Fruit fly (Drosophila melanogaster): ENCODE data around the gene cact.

The cact gene

DNA sequence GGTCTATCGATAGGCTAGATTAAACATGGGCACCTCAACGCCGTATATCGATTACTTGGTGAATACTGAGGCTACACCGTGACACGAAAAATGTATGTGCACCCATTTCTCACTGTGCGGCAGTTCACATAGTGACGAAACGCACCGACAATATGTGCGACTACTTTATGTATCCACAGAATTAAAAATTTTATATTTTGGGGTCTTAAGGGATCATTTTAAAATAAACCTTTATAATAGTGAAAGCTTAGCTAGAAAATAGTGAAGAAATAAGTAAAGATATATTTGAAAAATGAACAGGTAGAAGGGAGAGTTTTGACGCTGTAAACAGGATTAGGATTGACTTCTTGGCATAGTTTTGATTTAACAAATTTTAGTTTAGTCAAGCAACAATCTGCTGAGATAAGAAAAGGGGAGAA lies 3.1 kb upstream of the cact start, which contains the start of gene mRpL4 (continued):
- peak; percentile 50 for TF ChIP-seq CG10979 (tag; optimal IDR thresholded peaks at IDR 0.05)
- peak; percentile 27 for TF ChIP-seq fd96Cb (tag; optimal IDR thresholded peaks at IDR 0.05)
- peak; percentile 57 for TF ChIP-seq CG16863 (GFP tag; optimal IDR thresholded peaks at IDR 0.05)
- TF ChIP-seq unc-4 (GFP tag; IDR thresholded peaks at IDR 0.05; ENCODE audit: partially characterized antibody), result peak; percentile 98
- no peak for TF ChIP-seq Stat92E (GFP tag; optimal IDR thresholded peaks at IDR 0.05)
- peak; percentile 31; the same call in 1 of the 2 replicates for TF ChIP-seq CG17612 (GFP tag; IDR thresholded peaks at IDR 0.05)
- TF ChIP-seq CG1529 (GFP tag; optimal IDR thresholded peaks at IDR 0.05), result no peak
- TF ChIP-seq CG30020 (tag; optimal IDR thresholded peaks at IDR 0.05), result peak; percentile 74
- TF ChIP-seq CG12391 (tag; optimal IDR thresholded peaks at IDR 0.05), result peak; percentile 72
- peak; percentile 48 for TF ChIP-seq CG13424 (tag; optimal IDR thresholded peaks at IDR 0.05)
- peak; percentile 28 for TF ChIP-seq YL-1 (GFP tag; optimal IDR thresholded peaks at IDR 0.05)
- TF ChIP-seq CG15479 (GFP tag; optimal IDR thresholded peaks at IDR 0.05), result no peak
- no peak; the same call in 1 of the 2 replicates for TF ChIP-seq CG4360 (GFP tag; IDR thresholded peaks at IDR 0.05)
- TF ChIP-seq cwo (GFP tag; optimal IDR thresholded peaks at IDR 0.05), result no peak
- TF ChIP-seq row (GFP tag; IDR thresholded peaks at IDR 0.05), result peak; percentile 93
- TF ChIP-seq CG9932 (GFP tag; IDR thresholded peaks at IDR 0.05), result peak; percentile 87
- peak; percentile 14 for TF ChIP-seq CTCF (GFP tag; optimal IDR thresholded peaks at IDR 0.05)
- TF ChIP-seq Mrtf (GFP tag; IDR thresholded peaks at IDR 0.05), result no peak; the same call in 2 of the 3 replicates
- no peak for TF ChIP-seq ftz-f1 (GFP tag; optimal IDR thresholded peaks at IDR 0.05)
- peak; percentile 75 for TF ChIP-seq pnt (GFP tag; optimal IDR thresholded peaks at IDR 0.05)
- peak; percentile 68 for TF ChIP-seq gro (GFP tag; optimal IDR thresholded peaks at IDR 0.05)
- peak; percentile 99 for TF ChIP-seq amos (GFP tag; IDR thresholded peaks at IDR 0.05; ENCODE audit: partially characterized antibody)
- TF ChIP-seq CG9727 (GFP tag; optimal IDR thresholded peaks at IDR 0.05), result peak; percentile 51
- peak; percentile 81 for TF ChIP-seq CG14710 (tag; optimal IDR thresholded peaks at IDR 0.05)
- TF ChIP-seq ranshi (GFP tag; IDR thresholded peaks at IDR 0.05), result peak; percentile 74; the same call in 1 of the 2 replicates
- no peak for TF ChIP-seq Fer1 (GFP tag; optimal IDR thresholded peaks at IDR 0.05)
- TF ChIP-seq wek (GFP tag; optimal IDR thresholded peaks at IDR 0.05), result peak; percentile 31
- no peak for TF ChIP-seq bowl (GFP tag; IDR thresholded peaks at IDR 0.05)
- peak; percentile 41; the same call in 1 of the 2 replicates for TF ChIP-seq Ada2b (GFP tag; IDR thresholded peaks at IDR 0.05)
- TF ChIP-seq Dbx (GFP tag; IDR thresholded peaks at IDR 0.05), result peak; percentile 66; the same call in 1 of the 3 replicates
- TF ChIP-seq Hey (tag; optimal IDR thresholded peaks at IDR 0.05), result no peak
- TF ChIP-seq Dek (tag; optimal IDR thresholded peaks at IDR 0.05), result peak; percentile 62
- TF ChIP-seq insv (GFP tag; optimal IDR thresholded peaks at IDR 0.05), result no peak
- TF ChIP-seq CG34422 (GFP tag; IDR thresholded peaks at IDR 0.05), result no peak; the same call in none of the 3 replicates
- TF ChIP-seq Gug (GFP tag; IDR thresholded peaks at IDR 0.05), result peak; percentile 84
- peak; percentile 70 for TF ChIP-seq Ets97D (GFP tag; optimal IDR thresholded peaks at IDR 0.05)
- TF ChIP-seq NC2α (GFP tag; optimal IDR thresholded peaks at IDR 0.05), result peak; percentile 13
- no peak for TF ChIP-seq Tbp (GFP tag; optimal IDR thresholded peaks at IDR 0.05)
- peak; percentile 52 for TF ChIP-seq pb (GFP tag; optimal IDR thresholded peaks at IDR 0.05)
- no peak for TF ChIP-seq lbe (GFP tag; optimal IDR thresholded peaks at IDR 0.05)
- TF ChIP-seq CG30403 (GFP tag; optimal IDR thresholded peaks at IDR 0.05), result peak; percentile 83
- peak; percentile 39; the same call in 2 of the 3 replicates for TF ChIP-seq Optix (GFP tag; IDR thresholded peaks at IDR 0.05)
- TF ChIP-seq CG10366 (GFP tag; IDR thresholded peaks at IDR 0.05), result 0 out of 2 replicates have a peak, but pooled peaks have one; percentile 50
- TF ChIP-seq Usf (GFP tag; optimal IDR thresholded peaks at IDR 0.05), result no peak
- TF ChIP-seq CG10147 (GFP tag; optimal IDR thresholded peaks at IDR 0.05), result no peak
- TF ChIP-seq bbx (GFP tag; IDR thresholded peaks at IDR 0.05; ENCODE audit: partially characterized antibody), result peak; percentile 99
- TF ChIP-seq dati (GFP tag; IDR thresholded peaks at IDR 0.05), result no peak
- peak; percentile 32 for TF ChIP-seq Elba2 (GFP tag; optimal IDR thresholded peaks at IDR 0.05)
- 0 out of 3 replicates have a peak, but pooled peaks have one; percentile 42 for TF ChIP-seq CG2889 (GFP tag; IDR thresholded peaks at IDR 0.05)
- no peak for TF ChIP-seq CG11504 (tag; optimal IDR thresholded peaks at IDR 0.05)
- peak; percentile 47; the same call in 1 of the 2 replicates for TF ChIP-seq CG4730 (GFP tag; IDR thresholded peaks at IDR 0.05)

Measured in whole organism, embryonic.